Worm (Caenorhabditis elegans) whole organism, L4 larva: ENCODE data around the gene R11E3.1.
A peak's percentile ranks its signal among the peaks of the same experiment; 100 is the strongest.

Experiments
- ces-1 ChIP-seq: fragments of 150-350 bp; sonication (generic microtip); optimal IDR thresholded peaks from 4 replicates; lab custom pipeline; 2014; ENCODE audit warnings: missing biosample characterization, missing genetic modification reagents, missing genetic modification characterization
- ctbp-1 ChIP-seq: fragments of 200-800 bp; sonication (Bioruptor generic); IDR thresholded peaks from 2 replicates; pipeline ENCODE4 v1.3.6; 2022; ENCODE audit warnings: missing genetic modification reagents, missing genetic modification characterization, missing compliant biosample characterization
- daf-12 ChIP-seq: fragments of 150-350 bp; optimal IDR thresholded peaks from 2 replicates; lab custom pipeline; 2014; ENCODE audit warnings: missing biosample characterization, missing genetic modification reagents, missing genetic modification characterization
- hif-1 ChIP-seq, 2 experiments: sonication (generic microtip); optimal IDR thresholded peaks; 2 replicates each; lab custom pipeline; 2016 to 2017; ENCODE audit warnings: missing compliant biosample characterization in 2 of 2, missing genetic modification characterization in 2 of 2, missing genetic modification reagents in 2 of 2, missing genotype in 2 of 2, mild to moderate bottlenecking in 1 of 2
- mdl-1 ChIP-seq, 2 experiments: fragments of 150-350 bp in 1 of 2; sonication (generic microtip) in 1 of 2; optimal IDR thresholded peaks; 2 replicates each; lab custom pipeline; 2014 to 2017; ENCODE audit warnings: missing biosample characterization in 2 of 2, missing genetic modification characterization in 2 of 2
- unc-62 ChIP-seq, 3 experiments: fragments of 150-350 bp in 1 of 3; sonication (generic microtip); optimal IDR thresholded peaks in 2 of 3; peaks in 1 of 3; 1 replicate in 1 of 3; 2 replicates in 2 of 3; lab custom pipeline; 2014 to 2017; ENCODE audit warnings: missing biosample characterization in 3 of 3, missing genetic modification characterization in 3 of 3, missing genetic modification reagents in 3 of 3, missing genotype in 1 of 3
- zfp-3 ChIP-seq: fragments of 200-800 bp; sonication (Bioruptor generic); conservative IDR thresholded peaks from 2 replicates; pipeline ENCODE4 v1.3.6; 2022; ENCODE audit warnings: missing genetic modification reagents, missing genetic modification characterization, missing compliant biosample characterization

DNA sequence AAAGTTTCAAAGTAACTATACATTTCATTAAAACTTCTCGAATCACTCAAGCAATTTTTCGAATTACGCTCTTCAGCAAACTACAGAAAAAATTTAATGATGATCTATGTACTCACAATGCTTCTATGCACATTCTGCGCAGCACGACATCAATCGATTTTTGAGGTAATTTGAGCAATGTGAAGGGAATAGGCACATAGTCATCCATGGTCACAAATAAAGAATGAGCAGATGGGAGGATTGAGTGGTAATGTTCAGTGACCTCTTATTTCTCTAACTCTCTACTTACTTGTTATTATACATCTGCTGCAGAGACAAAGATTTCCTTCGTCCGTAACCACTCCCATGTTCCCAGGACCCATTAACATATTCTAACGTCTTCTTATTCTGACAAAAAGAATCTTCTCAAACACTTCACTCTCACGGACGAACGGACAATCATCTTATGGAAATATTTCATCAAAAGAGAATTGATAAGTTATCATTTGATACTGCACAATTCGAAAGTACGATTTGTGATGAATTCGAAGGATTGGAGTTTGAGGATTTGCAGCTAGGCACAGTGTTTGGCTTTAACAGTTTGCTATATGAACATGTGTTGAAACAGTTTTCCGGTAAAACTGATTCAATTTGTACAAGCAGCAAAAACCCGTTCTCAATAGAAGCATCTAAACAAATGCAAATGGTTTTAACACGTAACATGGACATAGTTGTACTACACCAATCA lies 33.5 kb upstream of the R11E3.1 start, which contains the start of the genes fbxb-77 and Y17G9B.11:
- TF ChIP-seq ctbp-1 (GFP tag; lab: Robert Waterston, UW) (no peak), ces-1 (no peak), unc-62 (GFP tag; optimal IDR thresholded peaks at IDR 0.05 in 1 of 2; lab: Kevin White, UChicago) (peak in 1 of 2 experiments; percentile 32), unc-62 (tag; optimal IDR thresholded peaks at IDR 0.05; lab: Kevin White, UChicago) (no peak), zfp-3 (GFP tag; lab: Robert Waterston, UW) (no peak), hif-1 (tag; optimal IDR thresholded peaks at IDR 0.05; lab: Kevin White, UChicago) (no peak), mdl-1 (tag; optimal IDR thresholded peaks at IDR 0.05; lab: Kevin White, UChicago) (no peak), daf-12 (tag; lab: Kevin White, UChicago) (no peak)
